Fruit fly (Drosophila melanogaster): ENCODE results near the gene VhaM9.7-a.

VhaM9.7-a gene

dm6 chr3L:4286784-4287183, 24.3 kb downstream of the VhaM9.7-a start, which contains the start of gene TfIIEbeta (continued):
- TF ChIP-seq stc (GFP tag; IDR thresholded peaks at IDR 0.05) = peak; percentile 7; the same call in 1 of the 2 replicates
- peak in 1 of 2 experiments; percentile 7 for TF ChIP-seq insv (GFP tag; optimal IDR thresholded peaks at IDR 0.05)
- peak; percentile 47 for TF ChIP-seq Ptx1 (GFP tag; IDR thresholded peaks at IDR 0.05)
- TF ChIP-seq CG13424 (tag; optimal IDR thresholded peaks at IDR 0.05) = peak; percentile 15
- TF ChIP-seq CG3847 (GFP tag; IDR thresholded peaks at IDR 0.05) = 0 out of 2 replicates have a peak, but pooled peaks have one; percentile 9
- TF ChIP-seq chinmo (GFP tag; IDR thresholded peaks at IDR 0.05; ENCODE audit: partially characterized antibody) = no peak
- TF ChIP-seq ham (GFP tag; IDR thresholded peaks at IDR 0.05) = no peak
- no peak for TF ChIP-seq p53 (GFP tag; optimal IDR thresholded peaks at IDR 0.05)
- TF ChIP-seq MBD-R2 (GFP tag; IDR thresholded peaks at IDR 0.05) = peak; percentile 92
- 0 out of 2 replicates have a peak, but pooled peaks have one; percentile 24 for TF ChIP-seq HLH3B (GFP tag; IDR thresholded peaks at IDR 0.05)
- TF ChIP-seq CG13775 (GFP tag; optimal IDR thresholded peaks at IDR 0.05) = peak; percentile 8
- TF ChIP-seq dysf (GFP tag; IDR thresholded peaks at IDR 0.05) = peak; percentile 36; the same call in 1 of the 3 replicates
- peak; percentile 30 for TF ChIP-seq gsb-n (tag; optimal IDR thresholded peaks at IDR 0.05)
- TF ChIP-seq grau (tag; optimal IDR thresholded peaks at IDR 0.05) = peak; percentile 32
- peak; percentile 46 for TF ChIP-seq vvl (GFP tag; IDR thresholded peaks at IDR 0.05)
- peak; percentile 37 for TF ChIP-seq CG1233 (GFP tag; optimal IDR thresholded peaks at IDR 0.05)
- peak; percentile 31 for TF ChIP-seq CG18262 (tag; optimal IDR thresholded peaks at IDR 0.05)
- TF ChIP-seq CG32772 (GFP tag; IDR thresholded peaks at IDR 0.05) = peak; percentile 36; the same call in 1 of the 2 replicates
- peak; percentile 33; the same call in 1 of the 3 replicates for TF ChIP-seq knrl (GFP tag; IDR thresholded peaks at IDR 0.05; ENCODE audit: partially characterized antibody)
- TF ChIP-seq Dp (GFP tag; optimal IDR thresholded peaks at IDR 0.05) = peak; percentile 38
- TF ChIP-seq nmo (GFP tag; optimal IDR thresholded peaks at IDR 0.05) = peak; percentile 41
- TF ChIP-seq CG17829 (tag; optimal IDR thresholded peaks at IDR 0.05) = peak; percentile 29
- TF ChIP-seq CG3281 (GFP tag; optimal IDR thresholded peaks at IDR 0.05) = peak; percentile 51
- peak; percentile 82 for TF ChIP-seq row (GFP tag; IDR thresholded peaks at IDR 0.05)
- TF ChIP-seq CG16813 (GFP tag; IDR thresholded peaks at IDR 0.05; ENCODE audit: partially characterized antibody) = no peak
- peak; percentile 57 for TF ChIP-seq scrt (GFP tag; optimal IDR thresholded peaks at IDR 0.05)
- peak; percentile 23 for TF ChIP-seq ind (GFP tag; optimal IDR thresholded peaks at IDR 0.05)
- peak; percentile 64 for TF ChIP-seq sens (GFP tag)
- no peak for TF ChIP-seq CG9876 (GFP tag; optimal IDR thresholded peaks at IDR 0.05)
- no peak for TF ChIP-seq ttk (GFP tag; IDR thresholded peaks at IDR 0.05)
- TF ChIP-seq CG30020 (tag; optimal IDR thresholded peaks at IDR 0.05) = peak; percentile 4
- peak; percentile 49 for TF ChIP-seq CG14710 (tag; optimal IDR thresholded peaks at IDR 0.05)
- peak; percentile 33 for TF ChIP-seq trem (tag; optimal IDR thresholded peaks at IDR 0.05)
- peak; percentile 3 to 13 for TF ChIP-seq dpn (GFP tag; optimal IDR thresholded peaks at IDR 0.05)
- TF ChIP-seq CG9932 (GFP tag; IDR thresholded peaks at IDR 0.05) = peak; percentile 15; the same call in 1 of the 2 replicates
- 0 out of 2 replicates have a peak, but pooled peaks have one; percentile 30 for TF ChIP-seq Rfx (GFP tag; IDR thresholded peaks at IDR 0.05)
- TF ChIP-seq CG11093 (GFP tag; IDR thresholded peaks at IDR 0.05) = no peak

dm6 chr3L:4288591-4289056, 26.1 kb downstream of the VhaM9.7-a start, which contains the start of gene Hexo1:
Gene Hexo1 (plus strand): TSS chr3L:4288641.
- TF ChIP-seq CG18011 (GFP tag; optimal IDR thresholded peaks at IDR 0.05) = peak; percentile 23
- TF ChIP-seq CG33557 (GFP tag; optimal IDR thresholded peaks at IDR 0.05) = no peak
- no peak for TF ChIP-seq twi (tag; optimal IDR thresholded peaks at IDR 0.05)
- 0 out of 2 replicates have a peak, but pooled peaks have one; percentile 17 for TF ChIP-seq Ada2b (GFP tag; IDR thresholded peaks at IDR 0.05)
- no peak for TF ChIP-seq CG31388 (GFP tag; optimal IDR thresholded peaks at IDR 0.05)
- peak; percentile 12 for TF ChIP-seq CG12769 (tag; optimal IDR thresholded peaks at IDR 0.05)
- TF ChIP-seq CG3281 (GFP tag; optimal IDR thresholded peaks at IDR 0.05) = peak; percentile 42
- TF ChIP-seq otp (GFP tag; IDR thresholded peaks at IDR 0.05) = no peak
- no peak for TF ChIP-seq CG9932 (GFP tag; IDR thresholded peaks at IDR 0.05)
- peak; percentile 48 for TF ChIP-seq CG13624 (GFP tag; optimal IDR thresholded peaks at IDR 0.05)
- no peak for TF ChIP-seq Camta (GFP tag; optimal IDR thresholded peaks at IDR 0.05)
- peak; percentile 82 for TF ChIP-seq Med (GFP tag)
- TF ChIP-seq CG12391 (tag; optimal IDR thresholded peaks at IDR 0.05) = peak; percentile 27
- TF ChIP-seq CG12299 (tag; optimal IDR thresholded peaks at IDR 0.05) = no peak
- TF ChIP-seq CG10147 (GFP tag; optimal IDR thresholded peaks at IDR 0.05) = peak; percentile 3
- TF ChIP-seq sug (tag; optimal IDR thresholded peaks at IDR 0.05) = peak; percentile 80
- TF ChIP-seq cwo (GFP tag; optimal IDR thresholded peaks at IDR 0.05) = peak; percentile 17
